Fruit fly (Drosophila melanogaster): ENCODE results near the gene RpL30.

The RpL30 gene

DNA sequence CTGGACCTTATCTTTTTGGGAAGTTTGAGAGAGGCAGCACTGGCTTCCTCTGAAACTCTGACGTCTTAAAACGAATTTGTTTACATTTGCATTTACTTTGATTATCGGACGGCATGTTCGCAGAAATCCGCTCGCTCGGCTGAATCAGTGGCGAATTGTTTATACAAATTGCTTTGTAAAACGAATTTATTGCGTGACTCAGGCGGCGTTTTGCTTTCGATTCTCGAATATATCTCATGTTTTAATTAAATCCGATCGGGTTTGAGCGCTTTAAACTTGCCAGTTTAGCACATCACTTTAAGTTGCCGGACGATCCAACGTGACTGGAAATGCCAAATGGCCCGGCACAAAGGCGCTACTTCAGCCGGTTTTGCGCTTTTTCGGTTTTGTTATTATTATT, 24.9 kb downstream of the RpL30 start:
- no peak for TF ChIP-seq CG17801 (GFP tag; optimal IDR thresholded peaks at IDR 0.05; ENCODE audit: partially characterized antibody)

DNA sequence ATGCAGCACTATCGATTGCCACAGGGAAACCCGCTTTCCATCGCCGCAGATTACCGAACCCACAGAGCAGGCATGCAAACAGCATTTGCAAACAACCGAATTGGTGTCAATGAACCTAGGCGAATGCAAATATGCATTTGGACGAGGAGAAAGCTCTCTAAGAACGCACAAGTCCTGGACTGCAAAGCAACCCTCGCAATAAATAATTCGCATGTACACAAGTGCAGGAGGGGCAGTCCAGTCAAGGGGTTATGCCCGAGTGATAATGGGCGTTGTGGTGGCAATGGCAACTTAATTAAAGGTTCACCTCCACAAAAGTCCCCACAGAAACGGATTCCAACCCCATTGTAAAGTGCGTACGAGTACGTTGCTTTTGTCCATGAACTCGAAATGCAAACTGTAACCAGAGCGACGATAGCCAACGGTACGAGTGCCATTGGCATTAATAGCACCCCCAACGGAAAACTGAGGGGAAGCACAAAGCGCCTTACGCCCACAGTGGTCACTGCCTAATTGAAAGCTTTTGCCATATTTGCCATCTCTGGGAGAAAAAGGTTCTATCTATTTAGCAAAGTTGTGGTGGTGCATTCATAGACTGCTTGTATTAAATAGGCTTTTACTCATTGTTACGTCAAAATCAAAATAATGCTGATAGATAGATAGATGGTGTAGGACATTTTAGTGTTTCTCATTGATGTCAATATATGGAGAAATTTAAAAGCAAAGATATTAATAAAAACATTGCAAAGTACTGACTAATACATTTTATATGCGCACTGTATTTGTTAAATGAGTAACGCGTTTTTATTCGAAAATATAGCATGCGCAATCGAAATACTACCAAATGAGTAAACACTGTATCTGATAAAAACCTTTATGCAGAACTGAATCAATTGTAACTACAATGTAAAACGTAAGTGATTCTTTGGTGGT, 26.0 kb downstream of the RpL30 start:
- no peak for TF ChIP-seq CG17801 (GFP tag; optimal IDR thresholded peaks at IDR 0.05; ENCODE audit: partially characterized antibody)

DNA sequence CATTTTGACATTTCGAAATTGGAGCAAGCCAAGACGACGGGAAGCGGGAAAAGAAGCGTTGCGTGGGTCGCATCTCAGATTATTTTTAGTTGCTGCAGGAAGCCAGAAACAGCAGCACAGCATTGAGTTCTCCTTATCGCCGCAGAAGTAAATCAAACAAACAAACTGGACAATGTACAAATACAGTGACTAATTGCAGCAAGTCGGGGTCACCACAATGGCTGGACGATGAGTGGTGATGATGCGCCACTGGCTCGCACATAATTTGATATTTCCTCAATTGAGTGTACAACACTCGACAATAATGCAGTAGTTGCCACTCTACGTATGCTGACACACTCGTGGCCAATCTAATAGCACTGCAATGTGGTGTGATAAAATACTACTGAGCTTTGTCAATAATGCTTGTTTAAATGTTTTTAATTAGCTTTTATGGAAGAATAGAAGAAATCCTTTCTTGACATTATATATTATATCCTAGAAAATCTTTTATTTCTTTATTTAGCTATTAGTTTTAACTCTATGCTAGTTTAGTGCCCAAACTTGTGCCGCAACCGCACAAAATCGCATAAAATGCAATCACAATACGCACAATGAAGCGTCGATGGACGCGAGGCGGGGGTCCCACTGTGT, 27.0 kb downstream of the RpL30 start:
- peak; percentile 19 for TF ChIP-seq CG17801 (GFP tag; optimal IDR thresholded peaks at IDR 0.05; ENCODE audit: partially characterized antibody)

DNA sequence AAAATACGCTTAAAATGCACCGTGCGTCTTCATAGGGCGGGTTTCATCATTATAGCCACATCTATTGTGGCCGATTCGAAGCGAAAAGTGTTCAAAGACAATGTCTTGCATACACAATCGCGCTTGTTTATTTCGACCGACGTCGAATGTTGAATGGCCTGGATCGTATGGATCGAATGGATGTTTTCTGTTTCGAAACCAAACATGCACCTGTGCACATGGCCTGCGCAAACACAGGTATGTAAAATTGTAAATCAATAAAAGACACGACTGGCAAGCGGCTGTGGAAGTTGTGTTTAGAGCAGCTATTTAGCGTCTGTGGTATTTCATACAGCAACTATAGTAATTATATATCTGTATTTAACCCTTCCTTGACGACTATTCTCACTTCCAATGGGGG, 27.6 kb downstream of the RpL30 start:
- TF ChIP-seq CG17801 (GFP tag; optimal IDR thresholded peaks at IDR 0.05; ENCODE audit: partially characterized antibody), result no peak

DNA sequence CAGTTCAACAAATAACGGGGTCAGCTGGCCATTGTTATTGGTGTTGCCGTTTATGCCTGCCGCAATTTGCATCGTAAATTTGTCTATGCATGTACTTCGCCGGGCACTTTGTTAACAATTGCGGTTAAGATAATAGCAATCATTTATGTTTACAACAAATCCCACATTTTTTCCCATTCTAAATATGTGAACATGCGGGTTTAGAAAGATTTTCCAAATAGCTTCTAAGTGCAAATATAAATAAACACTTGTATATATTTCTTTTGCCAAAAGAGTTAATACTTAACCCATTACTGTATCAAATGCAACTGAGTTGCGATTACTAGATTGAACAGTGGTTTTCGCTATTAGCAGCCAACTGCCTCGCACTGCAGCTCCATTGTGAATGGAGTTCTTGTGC, 28.1 kb downstream of the RpL30 start:
- no peak for TF ChIP-seq CG17801 (GFP tag; optimal IDR thresholded peaks at IDR 0.05; ENCODE audit: partially characterized antibody)

DNA sequence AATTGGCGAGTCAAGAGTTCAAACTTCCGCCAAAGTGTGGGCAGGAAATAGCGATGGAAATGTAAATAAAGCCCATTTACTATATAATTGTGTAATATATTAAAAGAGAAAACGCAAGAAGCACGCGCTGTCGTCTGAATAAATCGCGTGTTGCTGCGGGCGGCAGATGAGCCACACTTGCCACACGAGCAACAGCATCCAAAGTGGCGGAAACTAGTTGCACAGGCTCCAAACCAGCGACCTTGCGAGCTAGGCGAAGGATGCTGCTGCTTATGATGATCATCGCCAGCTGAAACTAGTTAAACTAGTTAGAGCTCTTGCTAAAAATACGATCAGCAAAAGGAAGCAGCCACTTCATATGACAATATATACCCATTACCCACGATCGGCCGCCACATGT, 29.7 kb downstream of the RpL30 start:
- no peak for TF ChIP-seq CG17801 (GFP tag; optimal IDR thresholded peaks at IDR 0.05; ENCODE audit: partially characterized antibody)

dm6 chr2L:18978923-18979322, 30.2 kb downstream of the RpL30 start:
- TF ChIP-seq CG17801 (GFP tag; optimal IDR thresholded peaks at IDR 0.05; ENCODE audit: partially characterized antibody), result no peak

DNA sequence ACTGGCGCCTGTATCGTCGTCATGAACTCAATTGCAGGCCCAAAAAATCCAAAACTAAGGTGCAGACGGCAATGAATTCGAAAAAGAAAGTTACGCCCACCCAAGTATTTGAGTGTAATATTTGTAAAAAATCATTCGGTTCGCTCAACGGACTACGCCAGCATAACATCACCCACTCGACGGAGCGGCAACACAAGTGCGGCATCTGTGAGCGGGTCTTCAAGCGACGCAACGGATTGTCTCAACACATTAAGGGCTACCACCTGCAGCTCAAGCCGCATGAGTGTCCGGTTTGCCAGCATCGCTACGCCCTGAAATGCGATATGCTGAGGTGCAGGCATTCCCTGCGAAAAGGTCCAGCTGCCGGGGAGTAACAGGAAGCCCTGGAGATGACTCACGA, 32.4 kb downstream of the RpL30 start:
- no peak for TF ChIP-seq CG17801 (GFP tag; optimal IDR thresholded peaks at IDR 0.05; ENCODE audit: partially characterized antibody)

dm6 chr2L:18974063-18974779, 34.9 kb downstream of the RpL30 start, which contains the start of the genes L2HGDH and CG10431:
TSS of gene L2HGDH (minus strand) at chr2L:18974448.
TSS of gene CG10431 (plus strand) at chr2L:18974710.
- peak; percentile 27 for TF ChIP-seq CG17801 (GFP tag; optimal IDR thresholded peaks at IDR 0.05; ENCODE audit: partially characterized antibody)

DNA sequence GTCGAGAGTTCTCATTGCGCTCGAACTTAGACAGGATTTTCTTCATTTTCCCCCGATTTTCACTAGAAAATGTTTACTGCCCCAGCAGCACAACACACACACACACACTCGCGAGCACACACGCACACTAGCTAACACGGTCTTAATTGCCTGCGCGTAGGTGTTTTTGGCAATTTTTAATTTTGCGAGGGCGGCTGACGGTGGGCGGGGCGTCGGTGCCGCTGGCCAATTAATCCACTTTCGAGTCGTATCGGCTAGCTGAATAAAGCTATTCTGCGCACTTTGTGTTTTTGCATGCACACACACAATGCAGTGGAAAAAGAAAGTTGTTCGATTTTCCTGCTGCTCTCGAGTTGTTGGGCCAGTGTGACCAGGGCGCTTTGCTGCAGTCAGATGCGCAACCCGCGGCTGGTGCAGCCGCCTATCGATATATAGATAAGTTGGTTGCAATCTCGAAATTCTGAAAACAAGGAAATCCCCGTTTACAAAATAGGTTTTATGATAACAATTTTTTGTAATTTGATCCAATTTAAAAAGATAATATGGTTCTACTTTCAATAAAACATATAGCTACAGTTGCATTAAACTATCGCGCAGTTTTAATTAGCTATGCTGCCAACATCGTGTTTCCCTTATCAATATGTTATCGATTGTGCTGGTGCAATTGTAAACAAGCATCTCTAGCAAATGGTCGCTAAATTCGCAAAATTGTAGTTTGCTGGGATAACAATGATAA, 40.6 kb downstream of the RpL30 start, which contains the start of the genes Nak and Tango6:
Gene Nak, minus strand, starts transcription at position 375 of the 736 bp plus-strand sequence.
Gene Tango6, plus strand, starts transcription at position 659 of the 736 bp plus-strand sequence.
- peak; percentile 46 for TF ChIP-seq CG17801 (GFP tag; optimal IDR thresholded peaks at IDR 0.05; ENCODE audit: partially characterized antibody)

DNA sequence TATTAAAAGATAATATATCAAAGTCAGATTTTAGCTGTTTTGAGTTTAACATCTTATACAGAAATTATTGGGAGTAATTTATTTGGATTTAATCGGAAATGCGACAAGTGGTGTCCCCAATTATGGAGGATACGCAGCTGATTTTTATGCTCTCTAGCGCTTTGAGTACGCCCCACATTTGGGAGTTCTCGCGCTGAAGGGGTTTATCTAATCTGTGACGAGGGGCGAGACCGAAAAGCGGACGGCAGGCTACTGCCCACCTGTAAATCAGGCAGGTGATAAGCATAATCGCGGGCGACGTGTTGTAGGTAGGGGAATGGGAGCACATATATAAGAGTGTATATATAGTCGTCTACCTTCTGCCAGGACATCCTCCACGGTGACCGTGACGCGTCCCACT, 41.2 kb downstream of the RpL30 start:
- TF ChIP-seq CG17801 (GFP tag; optimal IDR thresholded peaks at IDR 0.05; ENCODE audit: partially characterized antibody), result no peak

DNA sequence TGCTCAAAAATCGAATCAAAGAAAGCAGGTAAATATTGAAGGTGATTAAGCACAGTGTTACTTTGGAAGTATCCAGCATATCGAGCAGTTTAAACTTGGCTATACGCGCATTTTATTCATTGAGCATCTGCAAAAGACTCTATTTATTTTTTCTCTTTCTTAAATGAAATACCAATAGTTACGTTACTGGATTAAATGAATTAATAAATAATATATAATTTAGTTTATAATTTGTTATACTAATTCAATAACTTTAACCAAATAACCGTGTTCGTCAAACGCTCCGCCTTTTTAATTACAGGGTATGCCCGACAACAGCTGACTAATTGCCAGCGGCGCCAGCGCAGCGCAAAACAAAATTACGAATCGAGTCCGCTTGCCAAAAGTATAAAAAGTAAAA, 42.3 kb downstream of the RpL30 start:
- peak; percentile 91 for TF ChIP-seq CG17801 (GFP tag; optimal IDR thresholded peaks at IDR 0.05; ENCODE audit: partially characterized antibody)

- TF ChIP-seq CG17801 (GFP tag; optimal IDR thresholded peaks at IDR 0.05; ENCODE audit: partially characterized antibody), result peak; percentile 79
These were observed 42.9 kb downstream of the RpL30 start for dm6 chr2L:18966214-18966556.

dm6 chr2L:18965367-18966213, 43.5 kb downstream of the RpL30 start:
- no peak for TF ChIP-seq CG17801 (GFP tag; optimal IDR thresholded peaks at IDR 0.05; ENCODE audit: partially characterized antibody)

Data from ovary, adult (tissue).